Fruit fly (Drosophila melanogaster) whole organism, wandering third instar larva: ENCODE results near the gene CG10096.

ENCODE experiments used
- Abd-B ChIP-seq: fragments of >200 bp; optimal IDR thresholded peaks from 2 replicates; lab custom pipeline; 2017; ENCODE audit warnings: missing biosample characterization, missing genetic modification characterization
- CG32264 ChIP-seq: fragments of 200-800 bp; sonication (Bioruptor generic); optimal IDR thresholded peaks from 2 replicates; lab custom pipeline; 2016; ENCODE audit warnings: missing biosample characterization, missing genetic modification characterization
- CG9705 ChIP-seq: fragments of 200-800 bp; sonication (Bioruptor generic); optimal IDR thresholded peaks from 2 replicates; lab custom pipeline; 2018; ENCODE audit warnings: missing biosample characterization, mild to moderate bottlenecking, missing genetic modification characterization
- CrebA ChIP-seq: fragments of 200-800 bp; sonication (Bioruptor generic); optimal IDR thresholded peaks from 2 replicates; lab custom pipeline; 2016; ENCODE audit warnings: missing biosample characterization, mild to moderate bottlenecking, missing genetic modification characterization, borderline replicate concordance
- Dfd ChIP-seq: fragments of >200 bp; optimal IDR thresholded peaks from 2 replicates; lab custom pipeline; 2017; ENCODE audit warnings: missing biosample characterization, missing genetic modification characterization
- Dif ChIP-seq: fragments of 200-275, 200-300 bp; sonication (Bioruptor generic); optimal IDR thresholded peaks from 2 replicates; lab custom pipeline; 2018; ENCODE audit warnings: missing biosample characterization, missing genetic modification characterization; ENCODE audit not compliant: partially characterized antibody
- GATAd ChIP-seq: sonication (Bioruptor generic); optimal IDR thresholded peaks from 2 replicates; lab custom pipeline; 2016; ENCODE audit warnings: missing biosample characterization, missing genetic modification characterization
- HLH106 ChIP-seq: fragments of 200-800 bp; optimal IDR thresholded peaks from 3 replicates; lab custom pipeline; 2019; ENCODE audit warnings: missing biosample characterization, mild to moderate bottlenecking, missing genetic modification characterization, moderate library complexity
- Hnf4 ChIP-seq: fragments of 200-800 bp; sonication (Bioruptor generic); optimal IDR thresholded peaks from 2 replicates; lab custom pipeline; 2016; ENCODE audit warnings: missing biosample characterization, mild to moderate bottlenecking, missing genetic modification characterization
- Hr83 ChIP-seq: fragments of 200-300 bp; sonication (Bioruptor generic); optimal IDR thresholded peaks from 2 replicates; lab custom pipeline; 2016; ENCODE audit warnings: missing biosample characterization, mild to moderate bottlenecking, missing genetic modification characterization, moderate library complexity; ENCODE audit not compliant: poor library complexity, severe bottlenecking
- Jra ChIP-seq: sonication (Bioruptor generic); optimal IDR thresholded peaks from 2 replicates; lab custom pipeline; 2016; ENCODE audit warnings: missing biosample characterization, missing genetic modification characterization
- Mio ChIP-seq: sonication (Bioruptor generic); optimal IDR thresholded peaks from 2 replicates; lab custom pipeline; 2016; ENCODE audit warnings: missing biosample characterization, missing genetic modification characterization
- Myc ChIP-seq: fragments of >200 bp; optimal IDR thresholded peaks from 2 replicates; lab custom pipeline; 2017
- N ChIP-seq: fragments of >200 bp; optimal IDR thresholded peaks from 2 replicates; lab custom pipeline; 2018; ENCODE audit warnings: missing biosample characterization, missing external identifiers, missing genetic modification characterization
- OdsH ChIP-seq: fragments of 200-800 bp; sonication (Bioruptor generic); optimal IDR thresholded peaks from 2 replicates; lab custom pipeline; 2016; ENCODE audit warnings: missing biosample characterization, mild to moderate bottlenecking, missing genetic modification characterization
- Rel ChIP-seq, 2 experiments: fragments of 200-800 bp; sonication (Bioruptor generic) in 1 of 2; optimal IDR thresholded peaks; 2 replicates in 1 of 2; 3 replicates in 1 of 2; lab custom pipeline; 2016 to 2019; ENCODE audit warnings: mild to moderate bottlenecking in 2 of 2, missing biosample characterization in 2 of 2, missing genetic modification characterization in 2 of 2, moderate library complexity in 1 of 2
- Sp1 ChIP-seq: fragments of 200-800 bp; sonication (Bioruptor generic); optimal IDR thresholded peaks from 3 replicates; lab custom pipeline; 2019; ENCODE audit warnings: missing biosample characterization, mild to moderate bottlenecking, missing genetic modification characterization, moderate library complexity
- Vsx2 ChIP-seq: fragments of 200-300, 225-300 bp; sonication (Bioruptor generic); optimal IDR thresholded peaks from 2 replicates; lab custom pipeline; 2018; ENCODE audit warnings: missing biosample characterization, missing genetic modification characterization; ENCODE audit not compliant: partially characterized antibody
- br ChIP-seq: fragments of 200-800 bp; sonication (Bioruptor generic); optimal IDR thresholded peaks from 2 replicates; lab custom pipeline; 2016; ENCODE audit warnings: missing biosample characterization, missing genetic modification characterization
- brk ChIP-seq: fragments of 200-800 bp; sonication (Bioruptor generic); optimal IDR thresholded peaks from 2 replicates; lab custom pipeline; 2016; ENCODE audit warnings: missing biosample characterization, mild to moderate bottlenecking, missing genetic modification characterization
- dmrt93B ChIP-seq: fragments of 200-800 bp; sonication (Bioruptor generic); optimal IDR thresholded peaks from 2 replicates; lab custom pipeline; 2018; ENCODE audit warnings: missing biosample characterization, mild to moderate bottlenecking, missing genetic modification characterization
- dsf ChIP-seq: sonication (Bioruptor generic); optimal IDR thresholded peaks from 2 replicates; lab custom pipeline; 2016; ENCODE audit warnings: missing biosample characterization, missing genetic modification characterization, borderline replicate concordance
- foxo ChIP-seq, 2 experiments: fragments of 200-800 bp; sonication (Bioruptor generic); optimal IDR thresholded peaks; 2 replicates in 1 of 2; 3 replicates in 1 of 2; lab custom pipeline; 2016 to 2017; ENCODE audit warnings: missing biosample characterization in 2 of 2, missing genetic modification characterization in 2 of 2
- fru ChIP-seq: fragments of 200-800 bp; sonication (Bioruptor generic); optimal IDR thresholded peaks from 3 replicates; lab custom pipeline; 2016; ENCODE audit warnings: missing biosample characterization, mild to moderate bottlenecking, missing genetic modification characterization
- h ChIP-seq: fragments of 200-800 bp; sonication (Bioruptor generic); optimal IDR thresholded peaks from 3 replicates; lab custom pipeline; 2016; ENCODE audit warnings: missing biosample characterization, mild to moderate bottlenecking, missing genetic modification characterization
- lola ChIP-seq: fragments of >200 bp; optimal IDR thresholded peaks from 2 replicates; lab custom pipeline; 2017; ENCODE audit warnings: missing biosample characterization, missing genetic modification characterization
- psq ChIP-seq: fragments of 200-800 bp; sonication (Bioruptor generic); optimal IDR thresholded peaks from 3 replicates; lab custom pipeline; 2017; ENCODE audit warnings: missing biosample characterization, mild to moderate bottlenecking, missing genetic modification characterization, moderate library complexity
- rgr ChIP-seq: fragments of 200-800 bp; sonication (Bioruptor generic); optimal IDR thresholded peaks from 3 replicates; lab custom pipeline; 2016; ENCODE audit warnings: missing biosample characterization, mild to moderate bottlenecking, missing genetic modification characterization
- sage ChIP-seq: fragments of 200-800 bp; sonication (Bioruptor generic); optimal IDR thresholded peaks from 2 replicates; lab custom pipeline; 2016; ENCODE audit warnings: missing biosample characterization, mild to moderate bottlenecking, missing genetic modification characterization
- sv ChIP-seq: fragments of 200-800 bp; sonication (Bioruptor generic); optimal IDR thresholded peaks from 3 replicates; lab custom pipeline; 2016; ENCODE audit warnings: missing biosample characterization, missing genetic modification characterization
- tai ChIP-seq: sonication (Bioruptor generic); optimal IDR thresholded peaks from 2 replicates; lab custom pipeline; 2016; ENCODE audit warnings: missing biosample characterization, missing genetic modification characterization
- usp ChIP-seq: fragments of >200 bp; optimal IDR thresholded peaks from 2 replicates; lab custom pipeline; 2017; ENCODE audit warnings: missing biosample characterization, missing genetic modification characterization
- woc ChIP-seq: sonication (Bioruptor generic); optimal IDR thresholded peaks from 2 replicates; lab custom pipeline; 2016; ENCODE audit warnings: missing biosample characterization, mild to moderate bottlenecking, missing genetic modification characterization

CG10096 gene

dm6 chr3R:12379708-12380107 lies 16.1 kb downstream of the CG10096 start, which contains the start of gene GstD8:
Gene GstD8 (plus strand): TSS chr3R:12380008.
- TF ChIP-seq Abd-B = no peak
- no peak for TF ChIP-seq sage (GFP tag; lab: Kevin White, UChicago)
- no peak for TF ChIP-seq dmrt93B (GFP tag; lab: Kevin White, UChicago)
- TF ChIP-seq Hnf4 = no peak
- no peak for TF ChIP-seq br (GFP tag; lab: Kevin White, UChicago)
- no peak for TF ChIP-seq OdsH
- TF ChIP-seq CG9705 (GFP tag; lab: Kevin White, UChicago) = no peak
- no peak for TF ChIP-seq Mio (GFP tag; lab: Kevin White, UChicago)
- TF ChIP-seq dsf (GFP tag; lab: Kevin White, UChicago) = no peak
- no peak for TF ChIP-seq Dif
- no peak for TF ChIP-seq Hr83 (GFP tag; lab: Kevin White, UChicago)
- TF ChIP-seq Sp1 (GFP tag; lab: Kevin White, UChicago) = no peak
- TF ChIP-seq brk (GFP tag; lab: Kevin White, UChicago) = no peak
- no peak for TF ChIP-seq psq (GFP tag; lab: Kevin White, UChicago)
- TF ChIP-seq sv (GFP tag; lab: Kevin White, UChicago) = no peak
- TF ChIP-seq Vsx2 (GFP tag; lab: Kevin White, UChicago) = no peak
- TF ChIP-seq Rel (GFP tag; optimal IDR thresholded peaks at IDR 0.05; lab: Kevin White, UChicago) = no peak
- TF ChIP-seq Rel (tag; optimal IDR thresholded peaks at IDR 0.05; lab: Kevin White, UChicago) = no peak
- no peak for TF ChIP-seq lola (GFP tag; lab: Kevin White, UChicago)

- TF ChIP-seq usp (GFP tag; lab: Kevin White, UChicago) (no peak), psq (GFP tag; lab: Kevin White, UChicago) (no peak), Mio (GFP tag; lab: Kevin White, UChicago) (no peak), HLH106 (no peak), dmrt93B (GFP tag; lab: Kevin White, UChicago) (no peak), br (GFP tag; lab: Kevin White, UChicago) (no peak), Dif (no peak), lola (GFP tag; lab: Kevin White, UChicago) (no peak), CrebA (no peak), Hr83 (GFP tag; lab: Kevin White, UChicago) (no peak), Jra (GFP tag; lab: Kevin White, UChicago) (no peak), Vsx2 (GFP tag; lab: Kevin White, UChicago) (no peak), woc (GFP tag; lab: Kevin White, UChicago) (no peak), h (GFP tag; lab: Kevin White, UChicago) (no peak), Dfd (GFP tag; lab: Kevin White, UChicago) (no peak), sage (GFP tag; lab: Kevin White, UChicago) (no peak), foxo (GFP tag; optimal IDR thresholded peaks at IDR 0.05; lab: Kevin White, UChicago) (no peak), rgr (no peak), Abd-B (no peak), sv (GFP tag; lab: Kevin White, UChicago) (no peak)
Measured at dm6 chr3R:12379249-12379648, 16.5 kb downstream of the CG10096 start.

dm6 chr3R:12378200-12378599 lies 17.6 kb downstream of the CG10096 start, which contains the start of gene GstD7:
Gene GstD7 (plus strand): TSS chr3R:12378500.
- TF ChIP-seq sage (GFP tag; lab: Kevin White, UChicago) = no peak
- TF ChIP-seq sv (GFP tag; lab: Kevin White, UChicago) = no peak
- TF ChIP-seq fru = no peak
- no peak for TF ChIP-seq brk (GFP tag; lab: Kevin White, UChicago)
- no peak for TF ChIP-seq Hnf4
- no peak for TF ChIP-seq dsf (GFP tag; lab: Kevin White, UChicago)
- TF ChIP-seq h (GFP tag; lab: Kevin White, UChicago) = no peak
- no peak for TF ChIP-seq woc (GFP tag; lab: Kevin White, UChicago)
- no peak for TF ChIP-seq tai (GFP tag; lab: Kevin White, UChicago)
- TF ChIP-seq Myc (lab: Kevin White, UChicago) = no peak
- no peak for TF ChIP-seq Jra (GFP tag; lab: Kevin White, UChicago)
- no peak for TF ChIP-seq rgr
- TF ChIP-seq N = no peak
- no peak for TF ChIP-seq HLH106
- no peak for TF ChIP-seq usp (GFP tag; lab: Kevin White, UChicago)
- no peak for TF ChIP-seq Mio (GFP tag; lab: Kevin White, UChicago)
- no peak for TF ChIP-seq CrebA

- no peak for TF ChIP-seq HLH106
- TF ChIP-seq foxo (GFP tag; optimal IDR thresholded peaks at IDR 0.05; lab: Kevin White, UChicago) = no peak
- TF ChIP-seq CG32264 (GFP tag; lab: Kevin White, UChicago) = no peak
- no peak for TF ChIP-seq Mio (GFP tag; lab: Kevin White, UChicago)
- TF ChIP-seq dsf (GFP tag; lab: Kevin White, UChicago) = no peak
- TF ChIP-seq dmrt93B (GFP tag; lab: Kevin White, UChicago) = no peak
- no peak for TF ChIP-seq GATAd (GFP tag; lab: Kevin White, UChicago)
- no peak for TF ChIP-seq fru
- TF ChIP-seq rgr = no peak
- no peak for TF ChIP-seq sv (GFP tag; lab: Kevin White, UChicago)
- no peak for TF ChIP-seq OdsH
- TF ChIP-seq h (GFP tag; lab: Kevin White, UChicago) = no peak
- no peak for TF ChIP-seq Dfd (GFP tag; lab: Kevin White, UChicago)
- TF ChIP-seq sage (GFP tag; lab: Kevin White, UChicago) = no peak
- no peak for TF ChIP-seq brk (GFP tag; lab: Kevin White, UChicago)
- TF ChIP-seq Vsx2 (GFP tag; lab: Kevin White, UChicago) = no peak
- no peak for TF ChIP-seq Abd-B
Measured at dm6 chr3R:12376828-12377227, 19.0 kb downstream of the CG10096 start, which contains the start of gene GstD6. Gene GstD6 (plus strand): TSS chr3R:12377128.
